Worm (Caenorhabditis elegans) whole organism, young adult: ENCODE measurements around the gene ccch-1.
A peak's percentile ranks its signal among the peaks of the same experiment; 100 is the strongest.

Experiments used
- B0261.1 ChIP-seq: sonication (generic microtip); optimal IDR thresholded peaks from 2 replicates; lab custom pipeline; 2016; ENCODE audit warnings: mild to moderate bottlenecking, missing genetic modification characterization, moderate library complexity, missing compliant biosample characterization
- F10E7.11 ChIP-seq: sonication (generic microtip); optimal IDR thresholded peaks from 2 replicates; lab custom pipeline; 2017; ENCODE audit warnings: mild to moderate bottlenecking, missing genetic modification characterization, moderate library complexity, missing compliant biosample characterization
- F33H1.4 ChIP-seq: fragments of 200-800 bp; sonication (Bioruptor generic); IDR thresholded peaks from 2 replicates; pipeline ENCODE4 v1.3.6; 2022; ENCODE audit warnings: missing genetic modification reagents, missing genetic modification characterization, missing compliant biosample characterization
- F37B4.10 ChIP-seq: fragments of 200-800 bp; sonication (Bioruptor generic); IDR thresholded peaks from 2 replicates; pipeline ENCODE4 v1.3.6; 2022; ENCODE audit warnings: missing genetic modification characterization, missing compliant biosample characterization
- F55B11.4 ChIP-seq: sonication (generic microtip); optimal IDR thresholded peaks from 2 replicates; lab custom pipeline; 2016; ENCODE audit warnings: missing compliant biosample characterization, missing genetic modification characterization, borderline replicate concordance; ENCODE audit not compliant: insufficient read depth
- K11D2.4 ChIP-seq: fragments of 200-800 bp; sonication (Bioruptor generic); IDR thresholded peaks from 2 replicates; pipeline ENCODE4 v1.3.6; 2022; ENCODE audit warnings: missing genetic modification reagents, missing genetic modification characterization, missing compliant biosample characterization
- K12H6.12 ChIP-seq: fragments of 200-800 bp; sonication (Bioruptor generic); optimal IDR thresholded peaks from 2 replicates; lab custom pipeline; 2018; ENCODE audit warnings: mild to moderate bottlenecking, missing genetic modification characterization, missing compliant biosample characterization
- T07F8.4 ChIP-seq: sonication (generic microtip); optimal IDR thresholded peaks from 2 replicates; lab custom pipeline; 2016; ENCODE audit warnings: mild to moderate bottlenecking, missing genetic modification characterization, moderate library complexity, missing compliant biosample characterization
- Y53F4B.3 ChIP-seq: fragments of 200-800 bp; sonication (Bioruptor generic); IDR thresholded peaks from 2 replicates; pipeline ENCODE4 v1.3.6; 2022; ENCODE audit warnings: missing genetic modification reagents, missing genetic modification characterization, missing compliant biosample characterization
- Y95B8A.8 ChIP-seq: fragments of 200-800 bp; sonication (Bioruptor generic); IDR thresholded peaks from 2 replicates; pipeline ENCODE4 v1.3.6; 2022; ENCODE audit warnings: missing genetic modification reagents, missing genetic modification characterization, missing compliant biosample characterization
- aptf-2 ChIP-seq: fragments of 200-800 bp; sonication (Bioruptor generic); conservative IDR thresholded peaks from 2 replicates; pipeline ENCODE4 v1.3.6; 2022; ENCODE audit warnings: missing genetic modification reagents, missing genetic modification characterization, missing compliant biosample characterization
- atf-7 ChIP-seq: sonication (generic microtip); optimal IDR thresholded peaks from 2 replicates; lab custom pipeline; 2017; ENCODE audit warnings: mild to moderate bottlenecking, missing genetic modification characterization, missing compliant biosample characterization
- attf-3 ChIP-seq: fragments of 200-800 bp; sonication (Bioruptor generic); conservative IDR thresholded peaks from 2 replicates; pipeline ENCODE4 v1.3.6; 2022; ENCODE audit warnings: missing genetic modification reagents, missing genetic modification characterization, missing compliant biosample characterization
- attf-6 ChIP-seq: fragments of 200-800 bp; sonication (Bioruptor generic); IDR thresholded peaks from 2 replicates; pipeline ENCODE4 v1.3.6; 2022; ENCODE audit warnings: missing genetic modification reagents, missing genetic modification characterization, missing compliant biosample characterization
- ceh-27 ChIP-seq: fragments of 200-800 bp; sonication (Bioruptor generic); optimal IDR thresholded peaks from 2 replicates; lab custom pipeline; 2018; ENCODE audit warnings: mild to moderate bottlenecking, missing genetic modification characterization, moderate library complexity, missing compliant biosample characterization
- ceh-91 ChIP-seq: fragments of 200-800 bp; sonication (Bioruptor generic); IDR thresholded peaks from 2 replicates; pipeline ENCODE4 v1.3.6; 2022; ENCODE audit warnings: missing genetic modification reagents, missing genetic modification characterization, missing compliant biosample characterization
- dox-1 ChIP-seq: fragments of 200-800 bp; sonication (Bioruptor generic); IDR thresholded peaks from 2 replicates; pipeline ENCODE4 v1.3.6; 2022; ENCODE audit warnings: missing genetic modification reagents, missing genetic modification characterization, missing compliant biosample characterization
- dpff-1 ChIP-seq: sonication (generic microtip); optimal IDR thresholded peaks from 2 replicates; lab custom pipeline; 2017; ENCODE audit warnings: mild to moderate bottlenecking, missing genetic modification characterization, missing compliant biosample characterization
- egl-18 ChIP-seq: fragments of 200-800 bp; sonication (Bioruptor generic); IDR thresholded peaks from 2 replicates; pipeline ENCODE4 v1.3.6; 2022; ENCODE audit warnings: missing genetic modification reagents, missing genetic modification characterization, missing compliant biosample characterization
- gei-17 ChIP-seq: fragments of 200-800 bp; sonication (Bioruptor generic); optimal IDR thresholded peaks from 2 replicates; lab custom pipeline; 2018; ENCODE audit warnings: mild to moderate bottlenecking, missing genetic modification characterization, missing compliant biosample characterization
- hrde-1 ChIP-seq: sonication (generic microtip); optimal IDR thresholded peaks from 2 replicates; lab custom pipeline; 2016; ENCODE audit warnings: missing genetic modification characterization, mild to moderate bottlenecking, missing compliant biosample characterization, moderate library complexity, missing genotype, missing genetic modification reagents, borderline replicate concordance
- let-526 ChIP-seq: fragments of 200-800 bp; sonication (Bioruptor generic); IDR thresholded peaks from 2 replicates; pipeline ENCODE4 v1.3.6; 2022; ENCODE audit warnings: missing genetic modification reagents, missing genetic modification characterization, missing compliant biosample characterization
- let-607 ChIP-seq, 2 experiments: fragments of 200-800 bp in 1 of 2; sonication (Bioruptor generic) in 1 of 2; sonication (generic microtip) in 1 of 2; optimal IDR thresholded peaks; 2 replicates each; lab custom pipeline; 2016 to 2018; ENCODE audit warnings: mild to moderate bottlenecking in 2 of 2, missing compliant biosample characterization in 2 of 2, missing genetic modification characterization in 2 of 2, moderate library complexity in 2 of 2, missing genotype in 1 of 2
- lin-40 ChIP-seq: sonication (generic microtip); optimal IDR thresholded peaks from 2 replicates; lab custom pipeline; 2016; ENCODE audit warnings: missing genetic modification characterization, mild to moderate bottlenecking, missing compliant biosample characterization, missing genotype, missing genetic modification reagents
- lsl-1 ChIP-seq: fragments of 200-800 bp; sonication (Bioruptor generic); optimal IDR thresholded peaks from 2 replicates; lab custom pipeline; 2018; ENCODE audit warnings: mild to moderate bottlenecking, missing genetic modification characterization, moderate library complexity, missing compliant biosample characterization
- madf-3 ChIP-seq: fragments of 200-800 bp; sonication (Bioruptor generic); IDR thresholded peaks from 2 replicates; pipeline ENCODE4 v1.3.6; 2022; ENCODE audit warnings: missing genetic modification reagents, missing genetic modification characterization, missing compliant biosample characterization
- madf-8 ChIP-seq: fragments of 200-800 bp; sonication (Bioruptor generic); conservative IDR thresholded peaks from 2 replicates; pipeline ENCODE4 v1.3.6; 2022; ENCODE audit warnings: missing genetic modification reagents, missing genetic modification characterization, missing compliant biosample characterization
- mel-28 ChIP-seq: sonication (generic microtip); optimal IDR thresholded peaks from 2 replicates; lab custom pipeline; 2016; ENCODE audit warnings: borderline replicate concordance, mild to moderate bottlenecking, missing genetic modification characterization, missing compliant biosample characterization
- mes-4 ChIP-seq: sonication (generic microtip); optimal IDR thresholded peaks from 2 replicates; lab custom pipeline; 2016; ENCODE audit warnings: missing genotype, missing genetic modification characterization, missing compliant biosample characterization
- nfya-1 ChIP-seq: sonication (generic microtip); optimal IDR thresholded peaks from 2 replicates; lab custom pipeline; 2017; ENCODE audit warnings: antibody characterized with exemption, missing compliant biosample characterization, missing genetic modification characterization, borderline replicate concordance; ENCODE audit not compliant: insufficient read depth
- nfya-2 ChIP-seq: fragments of 200-800 bp; sonication (Bioruptor generic); IDR thresholded peaks from 2 replicates; pipeline ENCODE4 v1.3.6; 2022; ENCODE audit warnings: missing genetic modification reagents, missing genetic modification characterization, missing compliant biosample characterization
- nhr-179 ChIP-seq: sonication (generic microtip); optimal IDR thresholded peaks from 2 replicates; lab custom pipeline; 2016; ENCODE audit warnings: mild to moderate bottlenecking, missing genetic modification characterization, missing compliant biosample characterization
- nhr-27 ChIP-seq: fragments of 200-800 bp; sonication (Bioruptor generic); optimal IDR thresholded peaks from 2 replicates; lab custom pipeline; 2018; ENCODE audit warnings: mild to moderate bottlenecking, missing genetic modification characterization, moderate library complexity, missing compliant biosample characterization
- nhr-90 ChIP-seq: sonication (generic microtip); optimal IDR thresholded peaks from 2 replicates; lab custom pipeline; 2016; ENCODE audit warnings: missing genotype, mild to moderate bottlenecking, missing genetic modification characterization, missing compliant biosample characterization
- pbrm-1 ChIP-seq: fragments of 200-800 bp; sonication (Bioruptor generic); IDR thresholded peaks from 2 replicates; pipeline ENCODE4 v1.3.6; 2022; ENCODE audit warnings: missing genetic modification reagents, missing genetic modification characterization, missing compliant biosample characterization
- rcor-1 ChIP-seq: fragments of 200-800 bp; sonication (Bioruptor generic); IDR thresholded peaks from 2 replicates; pipeline ENCODE4 v1.3.6; 2022; ENCODE audit warnings: missing genetic modification reagents, missing genetic modification characterization, missing compliant biosample characterization
- rec-8 ChIP-seq, 2 experiments: sonication (generic microtip); optimal IDR thresholded peaks; 2 replicates each; lab custom pipeline; 2016; ENCODE audit warnings: mild to moderate bottlenecking in 2 of 2, missing genetic modification characterization in 2 of 2, missing genetic modification reagents in 2 of 2, missing genotype in 2 of 2, missing biosample characterization in 1 of 2, missing compliant biosample characterization in 1 of 2, moderate library complexity in 1 of 2
- rpc-1 ChIP-seq, 2 experiments: fragments of 150-350 bp in 1 of 2; sonication (generic microtip) in 1 of 2; optimal IDR thresholded peaks; 2 replicates each; lab custom pipeline; 2014 to 2018; ENCODE audit warnings: missing biosample characterization in 1 of 2, missing genetic modification characterization in 1 of 2, missing genetic modification reagents in 1 of 2, missing genotype in 1 of 2
- snpc-3.4 ChIP-seq: sonication (generic microtip); optimal IDR thresholded peaks from 2 replicates; lab custom pipeline; 2017; ENCODE audit warnings: missing genetic modification characterization, mild to moderate bottlenecking, missing compliant biosample characterization, antibody characterized with exemption, moderate library complexity, missing genotype, missing genetic modification reagents
- snpc-4 ChIP-seq, 5 experiments: fragments of 150-350 bp in 1 of 5; sonication (generic microtip) in 4 of 5; optimal IDR thresholded peaks; 2 replicates each; lab custom pipeline; 2014 to 2018; ENCODE audit warnings: missing genetic modification characterization in 5 of 5, missing biosample characterization in 3 of 5, antibody characterized with exemption in 2 of 5, mild to moderate bottlenecking in 2 of 5, missing compliant biosample characterization in 2 of 5, missing genotype in 2 of 5, moderate library complexity in 2 of 5, missing genetic modification reagents in 1 of 5
- tbp1 ChIP-seq: fragments of 200-800 bp; sonication (Bioruptor generic); optimal IDR thresholded peaks from 2 replicates; lab custom pipeline; 2018; ENCODE audit warnings: mild to moderate bottlenecking, missing genetic modification characterization, missing compliant biosample characterization
- unc-62 ChIP-seq: fragments of 150-350 bp; optimal IDR thresholded peaks from 2 replicates; lab custom pipeline; 2014; ENCODE audit warnings: missing biosample characterization, missing genetic modification reagents, missing genetic modification characterization
- ztf-25 ChIP-seq: fragments of 200-800 bp; sonication (Bioruptor generic); IDR thresholded peaks from 2 replicates; pipeline ENCODE4 v1.3.6; 2022; ENCODE audit warnings: missing genetic modification reagents, missing genetic modification characterization, missing compliant biosample characterization

Gene ccch-1

DNA sequence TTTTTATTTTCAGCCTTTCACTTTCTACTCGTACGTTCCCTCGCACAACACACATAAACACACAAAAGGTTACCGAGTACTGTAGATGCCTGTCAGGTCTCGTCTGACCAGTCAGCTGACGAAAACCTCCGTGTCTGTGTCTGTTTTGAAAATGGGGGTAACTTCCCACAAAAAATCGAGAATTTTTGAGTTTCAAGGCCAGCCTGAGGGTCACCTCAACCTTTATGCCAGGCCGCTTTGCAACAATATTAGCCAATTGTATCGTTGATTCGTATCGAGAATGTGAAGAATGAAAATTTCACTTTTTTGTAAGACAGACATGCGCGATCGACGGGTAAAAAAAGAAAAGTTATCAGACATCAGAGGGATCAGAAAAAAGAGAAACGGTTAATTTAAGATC is 3.5 kb downstream of the ccch-1 start (continued):
- TF ChIP-seq ceh-27 (GFP tag; lab: Kevin White, UChicago): peak; percentile 68

ce11 chrV:11531831-11532534 is 4.4 kb downstream of the ccch-1 start:
- TF ChIP-seq K11D2.4 (GFP tag; lab: Robert Waterston, UW): 0 out of 2 replicates have a peak, but pooled peaks have one; percentile 8
- no peak for TF ChIP-seq rec-8 (tag; optimal IDR thresholded peaks at IDR 0.05; lab: Kevin White, UChicago)
- no peak for TF ChIP-seq lsl-1 (GFP tag; lab: Kevin White, UChicago)
- TF ChIP-seq nfya-1 (tag; lab: Kevin White, UChicago): no peak
- 0 out of 2 replicates have a peak, but pooled peaks have one; percentile 50 for TF ChIP-seq pbrm-1
- 0 out of 2 replicates have a peak, but pooled peaks have one; percentile 23 for TF ChIP-seq madf-3 (GFP tag; lab: Robert Waterston, UW)
- TF ChIP-seq ztf-25: no peak
- no peak for TF ChIP-seq madf-8 (GFP tag; lab: Robert Waterston, UW)
- TF ChIP-seq mel-28 (tag; lab: Kevin White, UChicago): no peak
- TF ChIP-seq Y53F4B.3 (GFP tag; lab: Robert Waterston, UW): no peak
- TF ChIP-seq ceh-91: no peak
- TF ChIP-seq rcor-1 (GFP tag; lab: Robert Waterston, UW): no peak
- no peak for TF ChIP-seq T07F8.4 (tag; lab: Kevin White, UChicago)
- no peak for TF ChIP-seq F10E7.11 (tag; lab: Kevin White, UChicago)
- TF ChIP-seq egl-18 (GFP tag; lab: Robert Waterston, UW): no peak
- TF ChIP-seq K12H6.12 (tag; lab: Kevin White, UChicago): peak; percentile 76
- peak; percentile 81 for TF ChIP-seq atf-7
- TF ChIP-seq lin-40 (tag; lab: Kevin White, UChicago): peak; percentile 78
- no peak for TF ChIP-seq F33H1.4 (GFP tag; lab: Robert Waterston, UW)
- no peak for TF ChIP-seq rpc-1 (optimal IDR thresholded peaks at IDR 0.05; lab: Kevin White, UChicago)
- no peak for TF ChIP-seq rpc-1 (tag; optimal IDR thresholded peaks at IDR 0.05; lab: Kevin White, UChicago)
- no peak for TF ChIP-seq F55B11.4 (tag; lab: Kevin White, UChicago)
- no peak for TF ChIP-seq attf-6 (GFP tag; lab: Robert Waterston, UW)
- TF ChIP-seq unc-62 (GFP tag; lab: Kevin White, UChicago): peak; percentile 65
- peak; percentile 52; the same call in 1 of the 2 replicates for TF ChIP-seq dox-1
- TF ChIP-seq gei-17: peak; percentile 20
- TF ChIP-seq Y95B8A.8 (GFP tag; lab: Robert Waterston, UW): no peak
- no peak for TF ChIP-seq hrde-1 (tag; lab: Kevin White, UChicago)
- peak in 1 of 2 experiments; percentile 64 for TF ChIP-seq let-607 (tag; optimal IDR thresholded peaks at IDR 0.05; lab: Kevin White, UChicago)
- no peak for TF ChIP-seq dpff-1 (tag; lab: Kevin White, UChicago)
- TF ChIP-seq B0261.1 (tag; lab: Kevin White, UChicago): no peak
- TF ChIP-seq mes-4 (tag; lab: Kevin White, UChicago): no peak
- TF ChIP-seq let-526 (GFP tag; lab: Robert Waterston, UW): peak; percentile 26; the same call in 1 of the 2 replicates
- TF ChIP-seq nfya-2: no peak
- TF ChIP-seq snpc-4 (GFP tag; optimal IDR thresholded peaks at IDR 0.05; lab: Kevin White, UChicago): no peak
- peak in 3 of 4 experiments; percentile 10 to 58 (median 54) for TF ChIP-seq snpc-4 (tag; optimal IDR thresholded peaks at IDR 0.05; lab: Kevin White, UChicago)
- no peak for TF ChIP-seq nhr-27 (tag; lab: Kevin White, UChicago)
- no peak for TF ChIP-seq attf-3 (GFP tag; lab: Robert Waterston, UW)
- TF ChIP-seq snpc-3.4 (tag; lab: Kevin White, UChicago): no peak
- no peak for TF ChIP-seq nhr-179 (tag; lab: Kevin White, UChicago)
- TF ChIP-seq F37B4.10 (GFP tag; lab: Robert Waterston, UW): no peak
- TF ChIP-seq tbp1 (GFP tag; lab: Kevin White, UChicago): peak; percentile 22
- TF ChIP-seq aptf-2: no peak
- TF ChIP-seq nhr-90 (tag; lab: Kevin White, UChicago): peak; percentile 84
